Worm (Caenorhabditis elegans): ENCODE results near the gene C49F8.3.

- no peak for TF ChIP-seq nhr-237 (tag; optimal IDR thresholded peaks at IDR 0.05)
- TF ChIP-seq mdl-1 (tag; optimal IDR thresholded peaks at IDR 0.05) = no peak
Measured at ce11 chrX:13376185-13376584, 11.2 kb downstream of the C49F8.3 start.

Measured in whole organism, L4 larva.